Fruit fly (Drosophila melanogaster) ovary, adult (tissue): ENCODE results near the gene Tsp97E.

Source experiments
- CG17801 ChIP-seq: fragments of 200-800 bp; optimal IDR thresholded peaks from 2 replicates; lab custom pipeline; 2019; ENCODE audit warnings: missing biosample characterization, mild to moderate bottlenecking, missing genetic modification characterization, moderate library complexity; ENCODE audit not compliant: partially characterized antibody

The Tsp97E gene

DNA sequence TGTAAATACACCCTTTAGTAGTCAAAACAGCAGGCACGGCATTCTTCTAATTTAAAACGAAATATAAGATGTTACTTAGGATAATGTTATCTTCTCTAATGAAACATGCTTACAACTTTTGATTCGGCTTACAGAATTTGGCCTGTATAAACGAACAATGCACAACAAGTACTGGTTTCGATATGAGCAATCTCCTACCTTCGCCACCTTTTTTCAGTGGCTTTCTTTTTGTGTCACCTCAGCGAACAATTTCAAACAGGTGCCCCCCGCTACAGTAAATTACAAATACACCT lies 3.6 kb upstream of the Tsp97E start:
- TF ChIP-seq CG17801, result no peak

DNA sequence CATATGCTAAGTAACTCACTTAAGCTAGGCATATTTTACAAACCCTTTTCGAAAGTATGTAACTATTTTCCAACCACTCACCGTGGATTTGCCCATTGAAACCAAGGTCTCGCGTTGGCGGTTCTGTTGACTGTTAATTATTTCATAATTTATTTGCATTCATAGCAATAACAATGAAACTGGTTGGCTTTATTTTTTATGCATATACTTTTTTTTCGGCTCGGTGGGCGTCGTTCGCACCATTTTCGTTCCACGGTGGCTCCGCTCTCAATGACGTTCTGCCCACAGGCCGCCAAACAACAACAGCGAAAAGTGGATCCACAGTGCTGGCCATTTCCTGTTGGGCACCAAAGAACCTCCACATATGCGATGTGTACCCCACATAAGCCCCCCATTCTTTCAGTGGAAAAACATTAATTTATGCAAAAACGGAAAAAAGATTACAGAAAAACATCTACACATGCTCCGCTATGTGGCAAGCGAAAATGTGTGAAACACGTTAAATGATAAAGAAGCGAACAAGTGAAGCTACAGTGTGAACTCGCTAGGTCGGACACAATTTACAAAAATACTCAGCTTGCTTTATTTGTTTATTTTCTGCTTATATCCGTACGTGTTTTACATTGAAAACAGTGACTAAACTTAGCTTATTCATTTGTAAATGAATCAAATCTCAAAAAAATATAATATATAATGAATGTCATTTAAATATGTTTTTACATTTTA lies 3.1 kb upstream of the Tsp97E start:
- TF ChIP-seq CG17801, result no peak

DNA sequence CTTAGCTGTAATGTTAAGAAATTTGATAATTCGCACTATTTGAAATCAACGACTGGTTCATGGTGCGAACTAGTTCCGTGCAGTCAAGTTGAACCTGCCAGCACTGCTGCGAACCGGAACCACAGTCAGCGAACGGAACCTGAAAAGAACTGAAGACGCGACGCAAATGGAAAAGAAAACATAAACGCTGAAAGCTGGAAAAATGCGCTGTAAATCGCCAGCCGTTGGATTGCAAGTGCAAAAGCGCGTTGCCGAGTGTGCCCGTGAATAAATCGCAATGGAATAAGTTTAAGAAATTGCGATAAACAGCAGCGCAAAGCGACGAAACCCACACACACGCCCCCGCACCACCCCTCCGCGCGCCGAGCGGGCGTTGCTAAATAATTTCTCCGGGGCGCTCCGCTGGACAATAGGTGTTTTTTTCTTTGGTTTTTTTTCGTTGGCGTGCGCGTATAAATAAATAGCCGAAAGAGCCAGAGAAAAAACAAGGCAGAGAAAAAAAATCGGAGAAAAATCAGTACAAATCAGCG lies 2.2 kb upstream of the Tsp97E start, which contains the start of gene CG5521:
TSS of gene CG5521 (plus strand) at position 137 of the 530 bp plus-strand sequence.
- TF ChIP-seq CG17801, result no peak

DNA sequence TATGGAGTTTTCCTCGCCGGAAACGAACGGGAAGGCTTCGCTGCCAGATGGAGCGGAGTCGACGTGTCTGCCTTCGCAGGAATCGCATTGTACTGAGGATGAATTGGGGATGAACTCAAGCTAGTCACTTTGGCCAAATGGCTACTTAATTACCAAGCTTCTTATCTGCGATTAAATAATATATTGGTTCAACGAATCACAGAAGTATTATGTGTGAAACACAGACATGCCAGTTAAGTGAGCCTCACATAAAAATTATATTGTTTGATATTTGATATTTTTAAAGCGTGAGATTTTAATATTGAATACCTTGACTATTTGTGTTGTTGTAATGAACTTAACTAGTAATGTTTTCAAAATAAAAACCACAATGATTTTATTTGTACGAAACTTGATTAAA lies 1.8 kb upstream of the Tsp97E start, which contains the start of gene Gr97a:
TSS of gene Gr97a (minus strand) at position 101 of the 400 bp plus-strand sequence.
- TF ChIP-seq CG17801, result no peak

DNA sequence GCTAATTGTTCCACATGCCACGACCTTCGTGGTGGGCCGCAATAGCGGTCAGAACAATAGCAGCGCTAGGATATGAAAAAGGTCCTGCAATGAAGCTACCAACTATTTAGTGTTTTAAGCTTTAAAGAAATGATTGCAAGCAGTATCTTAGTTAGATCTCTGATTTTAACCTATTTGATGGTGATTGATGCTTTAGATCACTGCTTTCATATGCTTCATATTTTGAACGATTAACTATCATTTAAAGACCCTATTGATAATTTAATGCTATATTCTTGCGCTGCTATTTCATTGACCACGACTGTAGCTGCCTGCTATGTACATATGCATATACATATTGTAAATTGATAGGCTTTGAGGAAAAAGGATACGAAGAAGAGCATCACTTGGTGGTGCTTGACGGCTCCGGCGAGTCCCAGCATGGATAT lies 856 bp downstream of the Tsp97E start:
- TF ChIP-seq CG17801, result peak; percentile 75

DNA sequence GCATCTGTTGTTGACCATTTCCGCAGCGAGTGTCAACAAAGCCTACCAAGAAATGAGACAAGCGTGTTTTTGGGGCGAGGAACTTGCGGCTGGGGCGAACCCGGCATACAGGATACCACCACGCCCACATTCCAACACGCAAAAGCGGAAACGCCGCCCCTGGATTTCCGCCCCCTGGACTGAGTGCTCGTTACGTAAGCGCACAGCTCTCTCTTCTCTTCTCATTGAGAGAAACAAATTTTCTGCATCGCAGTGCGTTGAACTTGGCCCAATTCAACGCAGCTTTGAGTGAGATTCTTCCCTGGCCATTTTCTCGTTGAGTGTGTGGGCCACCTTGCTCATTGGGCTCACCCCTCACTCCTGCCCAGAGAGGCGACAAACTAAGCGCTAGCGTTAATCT lies 4.1 kb downstream of the Tsp97E start:
- TF ChIP-seq CG17801, result no peak

DNA sequence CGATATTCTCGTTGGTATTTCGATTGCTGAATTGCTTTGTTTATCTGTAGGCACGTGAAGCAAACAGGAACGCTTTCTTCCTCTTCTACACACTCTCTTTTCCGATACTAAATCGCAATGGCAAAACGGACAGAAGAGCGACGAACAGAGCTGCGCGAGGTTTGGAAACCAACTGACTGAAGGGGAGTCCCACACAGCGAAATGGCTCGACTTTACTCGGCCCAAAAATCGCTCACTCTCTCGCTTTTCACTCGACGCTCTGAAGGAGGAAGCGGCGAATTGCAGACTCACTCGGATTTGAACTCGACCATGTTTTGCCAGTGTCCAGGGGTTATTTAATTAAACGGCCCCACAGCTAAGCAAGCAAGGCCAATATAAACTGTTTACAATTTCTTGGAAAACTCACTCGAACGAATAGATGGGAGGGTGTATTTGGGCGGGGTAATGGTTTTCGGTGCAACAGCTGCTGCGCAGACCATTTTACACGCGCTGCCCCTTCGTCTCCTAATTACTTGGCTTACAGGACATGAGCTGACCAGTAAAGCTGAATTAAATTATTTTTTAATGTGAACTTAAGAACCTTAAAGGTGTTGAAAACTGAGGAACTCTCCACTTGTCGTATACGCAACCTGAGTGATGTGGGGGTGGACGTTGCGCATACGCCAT lies 6.2 kb downstream of the Tsp97E start, which contains the start of gene CG6330:
TSS of gene CG6330 (minus strand) at position 178 of the 666 bp plus-strand sequence.
- TF ChIP-seq CG17801, result no peak

DNA sequence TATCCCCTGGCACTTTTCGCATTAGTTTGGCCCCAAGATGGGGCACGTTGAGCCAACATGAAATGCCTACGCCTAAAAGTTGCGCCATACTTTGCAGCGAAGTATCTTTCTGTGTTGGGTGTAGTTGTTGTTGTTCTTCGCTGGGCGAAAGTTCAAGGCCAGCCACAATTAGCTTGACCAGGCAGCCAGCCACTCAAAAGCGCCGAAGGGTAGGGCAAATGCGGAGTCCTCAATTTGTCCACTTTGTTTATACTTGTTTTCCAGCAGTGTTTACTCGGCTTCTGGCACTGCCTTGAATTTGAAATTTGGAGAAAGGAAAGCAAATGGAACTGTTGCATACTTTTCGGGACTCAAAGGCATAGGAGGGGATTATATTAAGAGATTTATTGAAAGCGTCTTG lies 7.5 kb downstream of the Tsp97E start:
- no peak for TF ChIP-seq CG17801

DNA sequence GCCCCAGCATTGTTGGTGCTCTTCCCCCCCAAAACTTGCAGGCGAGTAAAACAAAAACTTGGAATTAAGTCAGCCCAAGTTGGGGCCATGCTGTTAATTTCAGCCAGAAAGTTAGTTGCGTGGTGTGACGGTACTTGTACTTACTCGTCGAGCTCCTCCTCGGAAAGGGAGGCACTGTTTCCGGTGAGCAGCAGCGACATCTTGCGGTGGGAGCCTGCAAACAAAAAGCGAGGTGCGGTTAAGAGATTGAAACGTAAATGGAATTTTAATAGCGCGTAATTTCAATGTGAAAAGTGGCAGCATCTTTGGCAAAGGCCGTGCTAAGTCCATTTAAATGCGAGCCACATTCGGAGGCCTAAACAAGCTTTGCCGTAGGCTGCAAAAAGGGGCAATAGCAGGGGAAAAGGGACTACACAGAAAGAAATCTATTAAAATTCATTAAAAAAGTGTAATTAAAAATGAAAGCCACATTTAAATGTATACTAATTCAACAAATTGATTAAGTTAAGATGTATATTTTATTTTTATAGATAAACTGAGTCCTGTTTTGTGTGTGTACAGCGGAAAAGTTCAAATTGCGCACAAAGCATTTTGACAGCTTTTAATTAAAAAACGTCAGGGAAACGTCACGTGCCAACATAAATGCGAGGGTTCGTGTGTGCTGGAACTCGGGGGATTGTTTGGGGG lies 8.1 kb downstream of the Tsp97E start:
- no peak for TF ChIP-seq CG17801

DNA sequence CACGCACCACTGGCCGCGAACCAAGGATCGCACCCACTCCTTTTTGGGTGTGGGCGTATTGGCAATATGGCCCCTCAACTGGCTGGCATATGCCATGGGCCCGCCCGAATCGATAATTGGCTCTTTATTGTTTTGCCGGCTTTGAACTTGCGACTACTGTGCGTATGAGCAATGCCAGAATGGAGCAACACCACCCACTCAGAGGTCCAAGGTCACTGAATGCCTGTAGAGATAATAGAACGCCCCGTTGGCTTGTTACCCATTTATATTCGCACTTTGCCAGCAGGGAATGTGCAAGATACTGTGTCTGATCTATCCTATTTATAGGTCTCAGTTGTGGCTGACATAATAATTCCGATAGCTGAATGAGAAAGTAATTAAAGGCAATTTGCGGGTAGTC lies 9.1 kb downstream of the Tsp97E start:
- no peak for TF ChIP-seq CG17801

DNA sequence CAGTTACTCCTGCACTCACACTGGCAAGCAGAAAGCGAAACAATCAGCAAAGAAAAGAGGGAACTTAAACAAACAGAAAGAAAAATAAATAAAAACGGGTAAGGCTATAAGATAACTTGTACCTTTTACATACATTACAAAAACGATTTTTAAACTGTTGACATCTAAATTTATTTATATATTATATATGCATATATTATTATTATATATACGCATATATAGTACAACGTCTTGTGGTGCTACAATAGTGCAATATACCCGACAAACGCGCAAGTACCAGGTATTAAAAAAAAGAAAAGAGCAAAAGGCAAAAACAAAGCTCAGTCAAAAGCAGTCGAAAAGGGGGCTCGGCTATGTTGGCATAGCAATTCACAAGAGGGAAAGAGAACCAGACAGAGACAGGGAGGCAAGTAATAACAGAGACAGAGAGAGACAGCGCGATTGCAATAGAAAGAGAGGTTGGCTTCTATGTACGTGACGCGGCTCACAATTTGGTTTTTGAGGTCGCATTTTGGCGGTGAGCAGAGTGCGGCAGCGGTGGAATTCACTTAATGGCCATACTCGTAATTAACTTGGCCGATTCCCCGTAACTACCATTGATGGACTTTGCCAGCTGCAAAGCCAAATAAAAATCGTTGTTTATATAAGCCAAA lies 10.5 kb downstream of the Tsp97E start:
- peak; percentile 89 for TF ChIP-seq CG17801

DNA sequence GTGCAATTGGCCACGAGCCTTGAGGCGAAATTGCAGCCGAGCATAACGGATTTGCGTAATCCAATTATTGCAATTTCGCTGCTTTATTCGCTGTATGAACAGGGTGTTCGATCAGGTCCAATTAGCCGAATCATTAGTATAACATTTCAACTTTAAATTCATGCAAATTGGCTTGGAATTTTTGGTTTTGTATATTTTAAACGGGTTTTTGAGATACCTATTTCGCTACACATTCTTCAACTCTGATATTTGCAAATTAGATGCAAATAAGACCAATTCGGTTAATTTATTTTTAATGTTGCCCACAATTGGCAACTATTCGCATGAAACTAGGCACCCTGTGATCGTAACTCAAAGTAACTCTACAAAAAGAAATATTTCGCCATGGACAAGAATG lies 11.1 kb downstream of the Tsp97E start:
- peak; percentile 99 for TF ChIP-seq CG17801

DNA sequence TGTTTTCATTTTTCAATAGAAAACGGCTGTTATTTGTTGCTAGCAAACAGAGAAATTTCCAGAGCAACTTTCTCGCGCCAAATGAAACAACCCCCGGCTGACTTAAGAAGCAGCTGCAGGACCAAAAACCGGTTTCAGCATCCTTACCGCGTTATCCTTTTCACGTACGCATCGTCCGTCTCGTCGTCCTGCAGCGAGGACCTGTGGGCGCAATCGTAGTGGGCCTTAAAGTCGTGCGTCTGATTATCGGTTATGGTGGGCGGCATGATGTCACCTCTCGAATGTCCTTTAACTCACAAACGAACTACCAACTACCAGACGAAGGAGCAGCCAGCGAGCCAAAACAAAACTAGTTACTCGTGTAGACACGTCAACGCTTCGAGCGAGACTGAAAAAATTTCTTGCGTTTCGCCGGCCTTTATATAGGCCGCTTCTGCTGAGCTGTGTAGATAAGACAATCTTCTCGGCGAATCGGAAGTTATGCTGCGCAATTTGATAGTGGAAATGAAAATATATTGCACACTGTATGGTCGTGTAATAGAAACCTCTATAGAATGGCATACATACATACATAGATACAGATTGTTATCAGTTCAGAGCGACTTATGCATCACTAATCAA lies 11.7 kb downstream of the Tsp97E start:
- no peak for TF ChIP-seq CG17801

DNA sequence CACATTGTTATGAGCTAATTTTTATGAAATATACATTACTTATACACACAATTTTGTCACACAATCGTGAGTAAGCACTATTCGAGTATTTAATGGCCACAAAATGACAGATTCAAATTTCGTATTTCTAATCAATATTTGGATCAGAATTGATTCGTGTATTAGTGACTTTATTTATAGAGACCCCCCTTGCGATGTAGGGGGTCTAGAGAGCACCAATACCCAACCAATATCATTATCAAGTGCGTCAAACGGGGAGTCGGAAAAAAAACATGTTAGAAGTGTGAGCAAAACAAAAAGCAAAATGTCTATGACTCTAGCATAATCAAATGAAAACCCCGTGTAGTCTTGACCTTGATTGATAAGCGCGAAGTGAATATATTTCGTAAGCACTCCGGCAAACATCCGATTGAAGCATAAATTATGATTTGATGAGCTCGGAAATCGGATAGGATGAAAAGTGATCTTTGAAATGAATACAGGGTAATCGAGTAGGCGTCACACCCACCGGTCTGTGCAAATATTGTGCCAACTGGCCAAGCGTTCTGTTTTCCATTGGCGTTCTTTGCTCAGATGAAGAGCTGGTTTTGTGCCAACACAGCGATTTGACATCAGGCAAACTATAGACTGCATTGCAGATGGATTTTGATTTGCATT lies 12.3 kb downstream of the Tsp97E start:
- TF ChIP-seq CG17801, result no peak

DNA sequence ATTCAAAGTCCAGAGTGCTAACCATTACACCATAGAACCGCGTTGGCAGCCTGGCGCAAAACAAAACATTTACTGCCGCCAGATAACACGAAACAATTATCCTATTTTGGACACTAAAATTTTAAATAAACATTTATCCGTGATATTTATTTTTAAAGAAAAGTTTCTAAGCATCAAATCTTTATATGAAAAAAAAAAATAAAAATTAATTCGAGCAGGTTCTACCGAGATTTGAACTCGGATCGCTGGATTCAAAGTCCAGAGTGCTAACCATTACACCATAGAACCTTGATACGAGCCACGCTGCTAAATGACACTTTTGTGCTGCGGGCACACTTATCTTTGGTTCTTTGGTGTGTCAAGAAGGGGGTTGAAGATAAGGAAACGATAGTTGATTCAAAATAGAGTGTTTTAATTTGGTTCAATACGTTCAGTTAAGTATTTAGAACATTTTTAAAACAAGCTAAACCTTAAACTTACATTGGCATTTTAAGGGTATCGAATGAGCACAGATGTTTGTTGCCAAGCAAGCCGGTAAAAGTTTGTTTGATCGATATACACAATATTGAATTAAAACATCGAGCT lies 17.2 kb downstream of the Tsp97E start, which contains the start of gene Spag1:
TSS of gene Spag1 (plus strand) at position 535 of the 585 bp plus-strand sequence.
- peak; percentile 63 for TF ChIP-seq CG17801
